Fruit fly (Drosophila melanogaster) whole organism: ENCODE data around the gene Adi1.

Source experiments
- Dll ChIP-seq: fragments of >200 bp; optimal IDR thresholded peaks from 2 replicates; lab custom pipeline; 2017
- pan ChIP-seq: fragments of >200 bp; optimal IDR thresholded peaks from 2 replicates; lab custom pipeline; 2017
- psq ChIP-seq: fragments of >200 bp; optimal IDR thresholded peaks from 2 replicates; lab custom pipeline; 2017
- usp ChIP-seq: fragments of >200 bp; optimal IDR thresholded peaks from 2 replicates; lab custom pipeline; 2017; ENCODE audit warnings: missing biosample characterization, missing genetic modification characterization, mixed read lengths

dm6 chr3L:10660744-10661589, 2.2 kb upstream of the Adi1 start, which contains the start of the genes CG32066 and CG8003:
- TF ChIP-seq pan (lab: Kevin White, UChicago): no peak
- TF ChIP-seq psq (lab: Kevin White, UChicago): no peak
- no peak for TF ChIP-seq Dll (lab: Kevin White, UChicago)
- TF ChIP-seq usp (GFP tag; lab: Kevin White, UChicago): no peak
